Worm (Caenorhabditis elegans): Measurements from ENCODE around the gene srh-40.
A peak's percentile ranks its signal among the peaks of the same experiment; 100 is the strongest.

srh-40 gene

ce11 chrIII:6624872-6625271 lies 14.2 kb downstream of the srh-40 start, which contains the start of gene copd-1:
copd-1 (minus strand) TSS chrIII:6624972.
- TF ChIP-seq ama-1 (optimal IDR thresholded peaks at IDR 0.05) = no peak
- no peak for TF ChIP-seq ZK546.5 (tag; optimal IDR thresholded peaks at IDR 0.05)
- TF ChIP-seq elt-1 (tag; optimal IDR thresholded peaks at IDR 0.05) = no peak
- TF ChIP-seq daf-12 (tag; optimal IDR thresholded peaks at IDR 0.05) = no peak

DNA sequence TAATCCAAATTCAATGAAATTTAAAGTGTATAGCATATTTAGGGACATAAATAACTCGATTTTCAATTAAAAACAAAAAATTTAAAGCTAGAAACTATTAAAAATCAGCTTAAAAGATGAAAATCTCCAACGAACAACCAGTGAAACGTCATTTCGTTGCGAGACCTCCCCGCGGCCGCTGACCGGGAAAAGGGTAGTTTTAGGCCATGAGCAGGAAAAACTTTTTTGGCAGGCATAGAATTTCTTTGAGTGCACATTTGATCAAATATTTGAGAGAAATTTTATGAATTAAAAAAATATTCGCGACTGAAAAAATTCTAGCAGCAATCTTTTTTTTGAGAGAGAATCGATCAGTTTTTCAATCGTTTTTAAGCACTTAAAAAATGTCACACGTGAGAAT lies 14.7 kb downstream of the srh-40 start:
- TF ChIP-seq nhr-28 (tag; optimal IDR thresholded peaks at IDR 0.05) = no peak
- no peak for TF ChIP-seq ama-1 (optimal IDR thresholded peaks at IDR 0.05)
- TF ChIP-seq hmg-11 (tag; optimal IDR thresholded peaks at IDR 0.05) = peak; percentile 77
- peak; percentile 12 for TF ChIP-seq snpc-4 (tag; optimal IDR thresholded peaks at IDR 0.05)
- TF ChIP-seq nhr-25 (tag; optimal IDR thresholded peaks at IDR 0.05) = peak; percentile 0
- no peak for TF ChIP-seq ceh-9 (tag; optimal IDR thresholded peaks at IDR 0.05)
- TF ChIP-seq tbx-2 (tag; optimal IDR thresholded peaks at IDR 0.05) = no peak
- TF ChIP-seq egl-5 (tag; optimal IDR thresholded peaks at IDR 0.05) = no peak
- peak; percentile 14 for TF ChIP-seq nhr-43 (tag; optimal IDR thresholded peaks at IDR 0.05; ENCODE audit: poor library complexity, severe bottlenecking)
- no peak for TF ChIP-seq eor-1 (tag; optimal IDR thresholded peaks at IDR 0.05)
- TF ChIP-seq nhr-23 (tag; optimal IDR thresholded peaks at IDR 0.05) = peak; percentile 54
- no peak for TF ChIP-seq lin-39 (tag; optimal IDR thresholded peaks at IDR 0.05)
- peak; percentile 23 for TF ChIP-seq elt-2 (tag; optimal IDR thresholded peaks at IDR 0.05)
- TF ChIP-seq ZK546.5 (tag; optimal IDR thresholded peaks at IDR 0.05) = no peak
- TF ChIP-seq lin-15B (tag; optimal IDR thresholded peaks at IDR 0.05) = peak; percentile 84
- TF ChIP-seq nfya-1 (tag; optimal IDR thresholded peaks at IDR 0.05; ENCODE audit: insufficient read depth) = peak; percentile 65
- TF ChIP-seq unc-39 (tag; optimal IDR thresholded peaks at IDR 0.05) = no peak
- TF ChIP-seq pqm-1 (tag; optimal IDR thresholded peaks at IDR 0.05) = peak; percentile 10
- peak; percentile 59 for TF ChIP-seq pha-4 (tag; optimal IDR thresholded peaks at IDR 0.05)

DNA sequence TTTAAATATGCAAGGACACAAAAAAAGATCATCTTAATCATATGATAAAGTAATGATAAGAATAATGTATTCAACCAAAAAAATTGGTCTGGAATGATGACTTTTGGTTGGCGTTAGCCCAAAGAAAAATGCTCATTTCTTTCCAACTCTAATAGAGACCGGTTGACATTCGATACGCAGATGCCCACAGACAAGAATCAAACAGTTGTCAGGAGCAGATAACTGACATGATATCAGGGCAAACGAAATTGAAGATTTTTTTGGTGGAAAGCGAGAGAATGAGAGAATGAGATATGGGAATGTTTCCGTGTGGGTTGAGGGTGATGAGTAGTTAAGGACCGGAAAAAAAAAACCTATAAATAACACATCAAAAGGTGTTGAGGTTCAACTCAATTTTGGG lies 28.4 kb downstream of the srh-40 start:
- TF ChIP-seq egl-27 (tag; optimal IDR thresholded peaks at IDR 0.05) = no peak
- TF ChIP-seq sea-2 (GFP tag; optimal IDR thresholded peaks at IDR 0.05) = no peak
- TF ChIP-seq lin-15B (tag; optimal IDR thresholded peaks at IDR 0.05) = no peak
- no peak for TF ChIP-seq ceh-16 (tag; optimal IDR thresholded peaks at IDR 0.05)
- TF ChIP-seq elt-1 (tag; optimal IDR thresholded peaks at IDR 0.05) = no peak
- TF ChIP-seq ceh-28 (tag; optimal IDR thresholded peaks at IDR 0.05) = no peak
- TF ChIP-seq nhr-11 (tag; optimal IDR thresholded peaks at IDR 0.05) = no peak
- TF ChIP-seq zag-1 (tag; optimal IDR thresholded peaks at IDR 0.05) = no peak
- no peak for TF ChIP-seq elt-2 (tag; optimal IDR thresholded peaks at IDR 0.05)
- TF ChIP-seq ama-1 (optimal IDR thresholded peaks at IDR 0.05) = no peak
- TF ChIP-seq nhr-67 (tag; optimal IDR thresholded peaks at IDR 0.05) = no peak
- TF ChIP-seq pha-4 (tag; optimal IDR thresholded peaks at IDR 0.05) = no peak
- no peak for TF ChIP-seq fkh-2 (tag; optimal IDR thresholded peaks at IDR 0.05)
- no peak for TF ChIP-seq hmg-11 (tag; optimal IDR thresholded peaks at IDR 0.05)
- no peak for TF ChIP-seq mml-1 (tag; optimal IDR thresholded peaks at IDR 0.05)
- TF ChIP-seq R02D3.7 (tag; optimal IDR thresholded peaks at IDR 0.05) = no peak
- TF ChIP-seq lsy-12 (tag; optimal IDR thresholded peaks at IDR 0.05) = no peak
- no peak for TF ChIP-seq nhr-12 (tag; optimal IDR thresholded peaks at IDR 0.05)
- TF ChIP-seq tbx-2 (tag; optimal IDR thresholded peaks at IDR 0.05) = no peak

DNA sequence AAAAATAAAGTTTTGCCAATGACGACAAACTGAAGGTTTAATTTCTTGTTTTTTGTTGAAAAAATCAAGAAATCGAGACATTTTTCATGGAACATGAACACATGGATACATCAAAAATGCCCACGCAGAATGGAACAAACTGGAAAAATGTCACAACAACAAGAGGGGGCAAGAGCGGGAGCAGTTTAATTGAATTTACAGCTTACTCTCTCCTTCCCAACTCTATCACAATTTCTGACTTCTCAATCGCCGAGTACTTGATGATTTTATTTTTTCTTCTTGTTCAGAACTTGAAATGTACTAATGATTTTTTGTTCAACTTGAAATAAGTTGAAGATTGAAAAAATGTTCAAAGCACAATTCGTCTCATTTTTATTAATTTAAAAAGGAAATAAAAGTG lies 34.7 kb downstream of the srh-40 start:
- TF ChIP-seq nhr-25 (tag; optimal IDR thresholded peaks at IDR 0.05) = no peak
- no peak for TF ChIP-seq nhr-67 (tag; optimal IDR thresholded peaks at IDR 0.05)
- no peak for TF ChIP-seq zag-1 (tag; optimal IDR thresholded peaks at IDR 0.05)
- TF ChIP-seq egl-27 (tag; optimal IDR thresholded peaks at IDR 0.05) = no peak
- no peak for TF ChIP-seq nhr-11 (tag; optimal IDR thresholded peaks at IDR 0.05)

DNA sequence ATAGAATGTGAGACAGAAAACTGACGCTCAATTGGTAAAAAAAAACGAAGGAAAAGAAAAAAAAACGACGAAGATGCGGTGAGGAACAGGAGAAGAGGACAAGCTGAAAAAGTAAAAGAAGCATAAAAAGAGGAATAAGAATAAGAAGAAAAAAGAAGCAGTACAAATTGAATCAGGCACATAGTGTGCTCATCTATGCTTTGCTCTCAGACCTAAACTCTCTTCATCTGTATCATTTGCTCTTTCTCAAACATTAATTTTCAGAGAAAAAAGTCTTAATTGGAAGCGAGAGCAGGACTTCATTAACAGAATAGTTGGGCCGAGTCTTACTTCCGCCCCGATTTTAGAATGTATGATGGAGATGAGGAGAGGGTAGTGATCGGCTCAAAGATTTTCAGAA lies 36.3 kb downstream of the srh-40 start:
- TF ChIP-seq lin-15B (tag; optimal IDR thresholded peaks at IDR 0.05) (no peak), pqm-1 (tag; optimal IDR thresholded peaks at IDR 0.05) (no peak), fkh-10 (GFP tag; optimal IDR thresholded peaks at IDR 0.05) (peak; percentile 78), nfya-1 (tag; optimal IDR thresholded peaks at IDR 0.05; ENCODE audit: insufficient read depth) (peak; percentile 14), egl-5 (tag; optimal IDR thresholded peaks at IDR 0.05) (no peak), skn-1 (tag; optimal IDR thresholded peaks at IDR 0.05) (peak; percentile 7)

Data from whole organism, L3 larva.